Worm (Caenorhabditis elegans) whole organism, young adult: ENCODE data around the gene mcm-2.

Experiments used
- C06A6.2 ChIP-seq: fragments of 200-800 bp; sonication (Bioruptor generic); conservative IDR thresholded peaks from 2 replicates; pipeline ENCODE4 v1.3.6; 2022; ENCODE audit warnings: missing genetic modification characterization, missing compliant biosample characterization
- D2030.7 ChIP-seq: fragments of 200-800 bp; sonication (Bioruptor generic); IDR thresholded peaks from 2 replicates; pipeline ENCODE4 v1.3.6; 2022; ENCODE audit warnings: missing genetic modification reagents, missing genetic modification characterization, missing compliant biosample characterization
- F10E7.11 ChIP-seq: sonication (generic microtip); optimal IDR thresholded peaks from 2 replicates; lab custom pipeline; 2017; ENCODE audit warnings: mild to moderate bottlenecking, missing genetic modification characterization, moderate library complexity, missing compliant biosample characterization
- F22D6.2 ChIP-seq: sonication (generic microtip); optimal IDR thresholded peaks from 2 replicates; lab custom pipeline; 2016; ENCODE audit warnings: mild to moderate bottlenecking, missing genetic modification characterization, missing compliant biosample characterization
- F23B12.7 ChIP-seq: sonication (generic microtip); optimal IDR thresholded peaks from 2 replicates; lab custom pipeline; 2017; ENCODE audit warnings: missing genetic modification characterization, mild to moderate bottlenecking, missing compliant biosample characterization, antibody characterized with exemption, moderate library complexity; ENCODE audit not compliant: insufficient read depth
- F33H1.4 ChIP-seq: fragments of 200-800 bp; sonication (Bioruptor generic); IDR thresholded peaks from 2 replicates; pipeline ENCODE4 v1.3.6; 2022; ENCODE audit warnings: missing genetic modification reagents, missing genetic modification characterization, missing compliant biosample characterization
- F37B4.10 ChIP-seq: fragments of 200-800 bp; sonication (Bioruptor generic); IDR thresholded peaks from 2 replicates; pipeline ENCODE4 v1.3.6; 2022; ENCODE audit warnings: missing genetic modification characterization, missing compliant biosample characterization
- F55B11.4 ChIP-seq: sonication (generic microtip); optimal IDR thresholded peaks from 2 replicates; lab custom pipeline; 2016; ENCODE audit warnings: missing compliant biosample characterization, missing genetic modification characterization, borderline replicate concordance; ENCODE audit not compliant: insufficient read depth
- T26A5.8 ChIP-seq: sonication (generic microtip); optimal IDR thresholded peaks from 2 replicates; lab custom pipeline; 2016; ENCODE audit warnings: missing genetic modification characterization, missing compliant biosample characterization
- Y56A3A.18 ChIP-seq: fragments of 200-800 bp; sonication (Bioruptor generic); IDR thresholded peaks from 2 replicates; pipeline ENCODE4 v1.3.6; 2022; ENCODE audit warnings: missing genetic modification reagents, missing genetic modification characterization, missing compliant biosample characterization
- Y79H2A.3 ChIP-seq: fragments of 200-800 bp; sonication (Bioruptor generic); conservative IDR thresholded peaks from 2 replicates; pipeline ENCODE4 v1.3.6; 2022; ENCODE audit warnings: missing genetic modification reagents, missing genetic modification characterization, missing compliant biosample characterization
- aptf-2 ChIP-seq: fragments of 200-800 bp; sonication (Bioruptor generic); conservative IDR thresholded peaks from 2 replicates; pipeline ENCODE4 v1.3.6; 2022; ENCODE audit warnings: missing genetic modification reagents, missing genetic modification characterization, missing compliant biosample characterization
- athp-1 ChIP-seq: sonication (generic microtip); optimal IDR thresholded peaks from 2 replicates; lab custom pipeline; 2017; ENCODE audit warnings: mild to moderate bottlenecking, missing genetic modification characterization, missing compliant biosample characterization
- bed-1 ChIP-seq: fragments of 200-800 bp; sonication (Bioruptor generic); IDR thresholded peaks from 2 replicates; pipeline ENCODE4 v1.3.6; 2022; ENCODE audit warnings: missing genetic modification reagents, missing genetic modification characterization, missing compliant biosample characterization
- bed-2 ChIP-seq: fragments of 200-800 bp; sonication (Bioruptor generic); IDR thresholded peaks from 2 replicates; pipeline ENCODE4 v1.3.6; 2022; ENCODE audit warnings: missing genetic modification reagents, missing genetic modification characterization, missing compliant biosample characterization
- cebp-1 ChIP-seq, 2 experiments: fragments of 200-800 bp in 1 of 2; sonication (Bioruptor generic) in 1 of 2; sonication (generic microtip) in 1 of 2; IDR thresholded peaks in 1 of 2; optimal IDR thresholded peaks in 1 of 2; 2 replicates each; pipeline versions ENCODE4 v1.3.6 to Lab custom; 2017 to 2022; ENCODE audit warnings: missing compliant biosample characterization in 2 of 2, missing genetic modification characterization in 2 of 2, mild to moderate bottlenecking in 1 of 2, missing genetic modification reagents in 1 of 2, moderate library complexity in 1 of 2
- ceh-100 ChIP-seq: fragments of 200-800 bp; sonication (Bioruptor generic); IDR thresholded peaks from 2 replicates; pipeline ENCODE4 v1.3.6; 2022; ENCODE audit warnings: missing genetic modification reagents, missing genetic modification characterization, missing compliant biosample characterization
- ceh-58 ChIP-seq: fragments of 200-800 bp; sonication (Bioruptor generic); IDR thresholded peaks from 2 replicates; pipeline ENCODE4 v1.3.6; 2022; ENCODE audit warnings: missing genetic modification characterization, missing compliant biosample characterization
- dox-1 ChIP-seq: fragments of 200-800 bp; sonication (Bioruptor generic); IDR thresholded peaks from 2 replicates; pipeline ENCODE4 v1.3.6; 2022; ENCODE audit warnings: missing genetic modification reagents, missing genetic modification characterization, missing compliant biosample characterization
- efl-1 ChIP-seq: fragments of 150-350 bp; optimal IDR thresholded peaks from 2 replicates; lab custom pipeline; 2014; ENCODE audit warnings: missing biosample characterization, missing genetic modification reagents, missing genetic modification characterization
- egl-44 ChIP-seq: fragments of 200-800 bp; sonication (Bioruptor generic); IDR thresholded peaks from 2 replicates; pipeline ENCODE4 v1.3.6; 2022; ENCODE audit warnings: missing genetic modification reagents, missing genetic modification characterization, missing compliant biosample characterization
- ets-4 ChIP-seq: fragments of 200-800 bp; sonication (Bioruptor generic); optimal IDR thresholded peaks from 2 replicates; lab custom pipeline; 2018; ENCODE audit warnings: mild to moderate bottlenecking, missing genetic modification characterization, missing compliant biosample characterization
- fkh-3 ChIP-seq: sonication (generic microtip); optimal IDR thresholded peaks from 2 replicates; lab custom pipeline; 2016; ENCODE audit warnings: mild to moderate bottlenecking, missing genetic modification characterization, missing compliant biosample characterization
- hlh-12 ChIP-seq: sonication (generic microtip); optimal IDR thresholded peaks from 2 replicates; lab custom pipeline; 2016; ENCODE audit warnings: missing genetic modification characterization, missing compliant biosample characterization
- hmg-1.2 ChIP-seq: fragments of 200-800 bp; sonication (Bioruptor generic); IDR thresholded peaks from 2 replicates; pipeline ENCODE4 v1.3.6; 2022; ENCODE audit warnings: missing genetic modification reagents, missing genetic modification characterization, missing compliant biosample characterization
- lag-1 ChIP-seq: fragments of 200-800 bp; sonication (Bioruptor generic); IDR thresholded peaks from 2 replicates; pipeline ENCODE4 v1.3.6; 2022; ENCODE audit warnings: missing genetic modification reagents, missing genetic modification characterization, missing compliant biosample characterization
- lin-35 ChIP-seq, 3 experiments: fragments of 150-350 bp in 2 of 3; sonication (generic microtip) in 1 of 3; optimal IDR thresholded peaks; 2 replicates each; lab custom pipeline; 2014 to 2018; ENCODE audit warnings: missing biosample characterization in 3 of 3, missing genetic modification characterization in 3 of 3, missing genetic modification reagents in 3 of 3
- lin-40 ChIP-seq: sonication (generic microtip); optimal IDR thresholded peaks from 2 replicates; lab custom pipeline; 2016; ENCODE audit warnings: missing genetic modification characterization, mild to moderate bottlenecking, missing compliant biosample characterization, missing genotype, missing genetic modification reagents
- lin-54 ChIP-seq: fragments of 200-800 bp; sonication (Bioruptor generic); optimal IDR thresholded peaks from 2 replicates; lab custom pipeline; 2018; ENCODE audit warnings: mild to moderate bottlenecking, missing genetic modification characterization, missing compliant biosample characterization
- madf-10 ChIP-seq: sonication (generic microtip); optimal IDR thresholded peaks from 2 replicates; lab custom pipeline; 2016; ENCODE audit warnings: mild to moderate bottlenecking, missing genetic modification characterization, missing compliant biosample characterization
- madf-3 ChIP-seq: fragments of 200-800 bp; sonication (Bioruptor generic); IDR thresholded peaks from 2 replicates; pipeline ENCODE4 v1.3.6; 2022; ENCODE audit warnings: missing genetic modification reagents, missing genetic modification characterization, missing compliant biosample characterization
- madf-6 ChIP-seq: fragments of 200-800 bp; sonication (Bioruptor generic); IDR thresholded peaks from 2 replicates; pipeline ENCODE4 v1.3.6; 2022; ENCODE audit warnings: missing genetic modification reagents, missing genetic modification characterization, missing compliant biosample characterization
- nfya-2 ChIP-seq: fragments of 200-800 bp; sonication (Bioruptor generic); IDR thresholded peaks from 2 replicates; pipeline ENCODE4 v1.3.6; 2022; ENCODE audit warnings: missing genetic modification reagents, missing genetic modification characterization, missing compliant biosample characterization
- nhr-179 ChIP-seq: sonication (generic microtip); optimal IDR thresholded peaks from 2 replicates; lab custom pipeline; 2016; ENCODE audit warnings: mild to moderate bottlenecking, missing genetic modification characterization, missing compliant biosample characterization
- nhr-80 ChIP-seq: sonication (generic microtip); optimal IDR thresholded peaks from 2 replicates; lab custom pipeline; 2016; ENCODE audit warnings: missing genetic modification characterization, missing compliant biosample characterization
- pha-4 ChIP-seq: fragments of 150-350 bp; sonication (generic microtip); optimal IDR thresholded peaks from 2 replicates; lab custom pipeline; 2014; ENCODE audit warnings: missing biosample characterization, missing genetic modification reagents, missing genetic modification characterization
- rcor-1 ChIP-seq: fragments of 200-800 bp; sonication (Bioruptor generic); IDR thresholded peaks from 2 replicates; pipeline ENCODE4 v1.3.6; 2022; ENCODE audit warnings: missing genetic modification reagents, missing genetic modification characterization, missing compliant biosample characterization
- rec-8 ChIP-seq, 2 experiments: sonication (generic microtip); optimal IDR thresholded peaks; 2 replicates each; lab custom pipeline; 2016; ENCODE audit warnings: mild to moderate bottlenecking in 2 of 2, missing genetic modification characterization in 2 of 2, missing genetic modification reagents in 2 of 2, missing genotype in 2 of 2, missing biosample characterization in 1 of 2, missing compliant biosample characterization in 1 of 2, moderate library complexity in 1 of 2
- repo-1 ChIP-seq: sonication (generic microtip); optimal IDR thresholded peaks from 2 replicates; lab custom pipeline; 2017; ENCODE audit warnings: mild to moderate bottlenecking, missing genetic modification characterization, missing compliant biosample characterization
- snpc-1.3 ChIP-seq: sonication (generic microtip); optimal IDR thresholded peaks from 2 replicates; lab custom pipeline; 2017; ENCODE audit warnings: missing genetic modification characterization, mild to moderate bottlenecking, missing compliant biosample characterization, antibody characterized with exemption, moderate library complexity, missing genotype, missing genetic modification reagents; ENCODE audit not compliant: insufficient read depth
- snpc-3.4 ChIP-seq: sonication (generic microtip); optimal IDR thresholded peaks from 2 replicates; lab custom pipeline; 2017; ENCODE audit warnings: missing genetic modification characterization, mild to moderate bottlenecking, missing compliant biosample characterization, antibody characterized with exemption, moderate library complexity, missing genotype, missing genetic modification reagents
- tbp1 ChIP-seq: fragments of 200-800 bp; sonication (Bioruptor generic); optimal IDR thresholded peaks from 2 replicates; lab custom pipeline; 2018; ENCODE audit warnings: mild to moderate bottlenecking, missing genetic modification characterization, missing compliant biosample characterization
- tlf-1 ChIP-seq: fragments of 200-800 bp; sonication (Bioruptor generic); optimal IDR thresholded peaks from 2 replicates; lab custom pipeline; 2018; ENCODE audit warnings: mild to moderate bottlenecking, missing genetic modification characterization, missing compliant biosample characterization
- ztf-22 ChIP-seq: fragments of 200-800 bp; sonication (Bioruptor generic); optimal IDR thresholded peaks from 2 replicates; lab custom pipeline; 2018; ENCODE audit warnings: mild to moderate bottlenecking, missing genetic modification characterization, moderate library complexity, missing compliant biosample characterization
- ztf-3 ChIP-seq: fragments of 200-800 bp; sonication (Bioruptor generic); optimal IDR thresholded peaks from 2 replicates; lab custom pipeline; 2018; ENCODE audit warnings: mild to moderate bottlenecking, missing genetic modification characterization, missing compliant biosample characterization
- ztf-6 ChIP-seq: fragments of 200-800 bp; sonication (Bioruptor generic); IDR thresholded peaks from 2 replicates; pipeline ENCODE4 v1.3.6; 2022; ENCODE audit warnings: missing genetic modification reagents, missing genetic modification characterization, missing compliant biosample characterization

mcm-2 gene

DNA sequence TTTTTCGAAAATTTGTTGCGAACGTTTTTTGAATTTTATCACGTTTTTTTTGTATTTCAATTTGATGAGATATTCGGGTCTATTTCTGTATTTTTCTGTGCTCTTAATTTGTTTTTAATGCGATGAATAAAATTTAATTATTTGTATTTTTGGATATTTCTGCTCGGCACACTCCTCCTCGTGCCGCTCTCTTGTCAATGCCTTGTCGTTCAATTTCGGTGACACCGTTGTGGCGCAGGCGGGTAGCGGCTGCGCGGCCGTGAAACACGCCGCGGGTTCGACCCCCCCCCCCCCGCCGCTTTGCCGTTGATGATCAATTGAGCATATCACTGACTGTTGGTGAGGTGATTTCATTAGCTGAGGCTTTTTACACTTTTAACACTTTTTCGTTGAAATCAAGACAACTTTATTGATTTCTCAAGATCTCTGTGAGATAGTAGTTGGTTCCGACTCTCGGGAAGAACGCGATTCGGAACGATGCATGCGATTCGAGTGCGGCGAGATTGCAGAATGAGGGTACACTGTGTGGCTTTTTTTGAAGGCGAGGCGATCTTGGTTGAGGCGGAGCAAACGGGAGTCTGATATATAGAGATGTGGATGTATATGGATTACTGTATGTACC, 45.7 kb downstream of the mcm-2 start (continued):
- peak; percentile 98 for TF ChIP-seq dox-1
- TF ChIP-seq madf-10: peak; percentile 92
- TF ChIP-seq F37B4.10 (GFP tag; lab: Robert Waterston, UW): peak; percentile 98
- peak; percentile 99 for TF ChIP-seq fkh-3 (tag; lab: Kevin White, UChicago)
- TF ChIP-seq F10E7.11: peak; percentile 98
- TF ChIP-seq nfya-2 (GFP tag; lab: Robert Waterston, UW): 0 out of 2 replicates have a peak, but pooled peaks have one; percentile 79
- peak in 2 of 3 experiments; percentile 46 to 55 for TF ChIP-seq lin-35 (GFP tag; optimal IDR thresholded peaks at IDR 0.05; lab: Kevin White, UChicago)
- peak; percentile 98 for TF ChIP-seq ceh-58
- TF ChIP-seq egl-44 (GFP tag; lab: Robert Waterston, UW): peak; percentile 99
- peak; percentile 85 for TF ChIP-seq lin-40
- peak; percentile 71 for TF ChIP-seq nhr-80 (tag; lab: Kevin White, UChicago)
- TF ChIP-seq F22D6.2 (tag; lab: Kevin White, UChicago): peak; percentile 80
- TF ChIP-seq snpc-1.3 (tag; lab: Kevin White, UChicago): peak; percentile 96
- TF ChIP-seq T26A5.8: peak; percentile 99
- TF ChIP-seq lin-54 (GFP tag; lab: Kevin White, UChicago): peak; percentile 92
- TF ChIP-seq tbp1: peak; percentile 100
- peak; percentile 90 for TF ChIP-seq snpc-3.4 (tag; lab: Kevin White, UChicago)
- peak; percentile 90 for TF ChIP-seq madf-6 (GFP tag; lab: Robert Waterston, UW)
- TF ChIP-seq rec-8 (tag; optimal IDR thresholded peaks at IDR 0.05; lab: Kevin White, UChicago): peak; percentile 96 to 99
- peak; percentile 98 for TF ChIP-seq bed-1 (GFP tag; lab: Robert Waterston, UW)
- TF ChIP-seq bed-2 (GFP tag; lab: Robert Waterston, UW): peak; percentile 92
- peak; percentile 99 for TF ChIP-seq ets-4
- TF ChIP-seq Y79H2A.3: peak; percentile 94
- peak; percentile 49 for TF ChIP-seq efl-1
- peak; percentile 76 for TF ChIP-seq F33H1.4 (GFP tag; lab: Robert Waterston, UW)
- peak; percentile 92 for TF ChIP-seq ztf-22 (GFP tag; lab: Kevin White, UChicago)
- peak; percentile 84 for TF ChIP-seq ztf-3 (GFP tag; lab: Kevin White, UChicago)
- TF ChIP-seq tlf-1: peak; percentile 91
- peak; percentile 68; the same call in 1 of the 2 replicates for TF ChIP-seq aptf-2 (GFP tag; lab: Robert Waterston, UW)
- peak; percentile 96 for TF ChIP-seq Y56A3A.18 (GFP tag; lab: Robert Waterston, UW)
- peak; percentile 92 for TF ChIP-seq hmg-1.2 (GFP tag; lab: Robert Waterston, UW)
- peak; percentile 52 for TF ChIP-seq F55B11.4
- TF ChIP-seq athp-1: peak; percentile 98
- TF ChIP-seq ceh-100: peak; percentile 89
- TF ChIP-seq repo-1 (tag; lab: Kevin White, UChicago): peak; percentile 96
- peak; percentile 88 for TF ChIP-seq cebp-1 (GFP tag; IDR thresholded peaks at IDR 0.05; lab: Robert Waterston, UW)
- TF ChIP-seq cebp-1 (tag; optimal IDR thresholded peaks at IDR 0.05; lab: Kevin White, UChicago): peak; percentile 95
- peak; percentile 91 for TF ChIP-seq hlh-12 (tag; lab: Kevin White, UChicago)
- TF ChIP-seq nhr-179 (tag; lab: Kevin White, UChicago): peak; percentile 83
- peak; percentile 96 for TF ChIP-seq D2030.7
- TF ChIP-seq lag-1 (GFP tag; lab: Robert Waterston, UW): peak; percentile 71; the same call in 1 of the 2 replicates
- TF ChIP-seq C06A6.2: peak; percentile 83
- peak; percentile 95 for TF ChIP-seq madf-3
- peak; percentile 93 for TF ChIP-seq rcor-1 (GFP tag; lab: Robert Waterston, UW)
- no peak for TF ChIP-seq pha-4 (tag; lab: Kevin White, UChicago)
- peak; percentile 92 for TF ChIP-seq ztf-6 (GFP tag; lab: Robert Waterston, UW)
- peak; percentile 82 for TF ChIP-seq F23B12.7 (tag; lab: Kevin White, UChicago)
